Worm (Caenorhabditis elegans) whole organism, L4/young adult: ENCODE data around the gene cest-5.1.
A peak's percentile ranks its signal among the peaks of the same experiment; 100 is the strongest.
"Not testable (repeated sequence)": the region's sequence is repeated elsewhere in the genome, so short reads cannot be mapped to it uniquely, and the experiment has no call there.

Experiments used
- W03F9.2 ChIP-seq: fragments of 150-350 bp; optimal IDR thresholded peaks from 2 replicates; lab custom pipeline; 2014; ENCODE audit warnings: missing biosample characterization, missing genetic modification characterization
- dao-5 ChIP-seq: sonication (generic microtip); optimal IDR thresholded peaks from 2 replicates; lab custom pipeline; 2016; ENCODE audit warnings: missing genotype, missing genetic modification characterization, moderate library complexity, missing compliant biosample characterization
- him-1 ChIP-seq: sonication (generic microtip); optimal IDR thresholded peaks from 2 replicates; lab custom pipeline; 2016; ENCODE audit warnings: missing genotype, missing genetic modification reagents, missing genetic modification characterization, missing compliant biosample characterization

Gene cest-5.1

DNA sequence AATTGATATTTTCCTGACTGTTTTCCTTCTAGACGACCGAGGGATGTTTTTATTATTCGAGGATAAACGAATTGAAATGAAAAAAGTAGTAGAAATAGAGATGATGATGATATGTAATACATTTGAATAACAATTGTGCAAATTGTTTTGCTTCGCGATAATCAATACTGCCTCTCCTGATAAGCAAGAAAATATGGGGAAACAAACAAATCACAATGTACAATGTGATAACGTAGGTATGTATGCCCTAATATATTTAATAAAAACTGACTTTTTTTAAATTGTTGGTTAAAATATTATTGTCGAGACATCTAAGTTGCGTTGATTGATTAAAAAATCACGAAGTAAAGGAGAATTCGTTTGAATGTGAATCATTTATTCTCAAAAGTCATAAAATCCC, 3.8 kb downstream of the cest-5.1 start, which contains the start of gene cest-5.2:
TSS of gene cest-5.2 (minus strand) at position 128 of the 400 bp plus-strand sequence.
- TF ChIP-seq dao-5 (tag; lab: Kevin White, UChicago) (no peak), W03F9.2 (no peak), him-1 (tag; lab: Kevin White, UChicago) (no peak)

DNA sequence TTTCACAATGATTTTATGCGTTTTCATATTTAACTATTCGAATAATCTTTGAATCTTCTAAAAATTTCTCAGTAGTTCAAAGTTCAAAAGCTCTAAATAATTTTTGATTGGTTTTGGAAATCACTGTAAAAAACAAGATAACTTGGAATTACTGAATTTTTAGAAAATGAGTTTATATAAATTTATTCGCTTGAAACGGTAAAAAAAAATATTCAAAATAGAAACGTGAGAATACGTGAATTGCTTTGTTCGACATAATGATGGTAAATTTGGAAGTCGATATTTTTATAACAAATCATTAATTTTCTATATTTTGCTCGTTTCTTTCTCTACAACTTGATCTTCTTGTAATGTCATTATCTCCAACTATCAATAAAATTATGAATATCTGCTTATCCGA, 8.2 kb downstream of the cest-5.1 start, which contains the start of gene C01B10.44:
TSS of gene C01B10.44 (plus strand) at position 301 of the 400 bp plus-strand sequence.
- TF ChIP-seq W03F9.2: no peak
- no peak for TF ChIP-seq him-1 (tag; lab: Kevin White, UChicago)
- TF ChIP-seq dao-5 (tag; lab: Kevin White, UChicago): no peak

DNA sequence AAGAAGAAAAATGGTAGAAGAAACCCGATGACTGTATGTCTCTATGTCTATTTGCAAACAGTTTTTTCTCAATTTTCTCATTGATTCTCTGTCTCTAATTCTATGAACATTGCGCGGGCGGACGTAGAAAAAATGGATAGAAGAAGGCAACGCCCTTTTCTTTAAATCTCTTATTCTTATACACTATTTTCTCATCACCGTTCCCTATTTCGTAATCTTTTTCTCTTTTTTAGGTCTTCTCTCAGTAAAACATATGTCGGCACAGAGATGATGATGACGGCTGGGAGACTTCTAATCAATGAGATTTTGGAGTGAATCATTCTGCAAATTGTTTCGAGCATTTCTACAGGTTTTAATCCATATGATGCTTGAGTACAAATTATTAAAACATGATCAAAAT, 9.4 kb downstream of the cest-5.1 start:
- TF ChIP-seq W03F9.2: no peak
- TF ChIP-seq him-1 (tag; lab: Kevin White, UChicago): no peak

DNA sequence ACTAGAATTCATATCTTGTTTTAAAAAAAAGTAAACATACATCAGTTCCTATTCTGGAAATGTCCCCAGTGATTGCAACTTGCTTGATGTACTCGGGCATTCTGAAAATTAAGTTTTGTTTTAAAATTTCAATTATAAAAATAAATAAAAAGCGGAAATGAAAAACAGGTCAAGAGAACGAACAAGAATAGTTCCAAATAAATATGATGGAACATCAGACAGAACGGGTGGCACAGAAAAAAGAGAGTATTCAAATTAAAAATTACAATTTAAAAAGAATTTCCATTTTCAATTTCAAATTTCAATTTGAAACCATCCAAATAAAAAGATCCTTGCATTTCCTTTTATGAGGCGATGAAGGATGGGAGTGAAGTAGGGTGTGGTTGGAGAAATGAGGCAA, 10.3 kb downstream of the cest-5.1 start, which contains the start of gene C01B10.3:
TSS of gene C01B10.3 (minus strand) at position 101 of the 400 bp plus-strand sequence.
- TF ChIP-seq dao-5 (tag; lab: Kevin White, UChicago) (no peak), him-1 (tag; lab: Kevin White, UChicago) (no peak)

DNA sequence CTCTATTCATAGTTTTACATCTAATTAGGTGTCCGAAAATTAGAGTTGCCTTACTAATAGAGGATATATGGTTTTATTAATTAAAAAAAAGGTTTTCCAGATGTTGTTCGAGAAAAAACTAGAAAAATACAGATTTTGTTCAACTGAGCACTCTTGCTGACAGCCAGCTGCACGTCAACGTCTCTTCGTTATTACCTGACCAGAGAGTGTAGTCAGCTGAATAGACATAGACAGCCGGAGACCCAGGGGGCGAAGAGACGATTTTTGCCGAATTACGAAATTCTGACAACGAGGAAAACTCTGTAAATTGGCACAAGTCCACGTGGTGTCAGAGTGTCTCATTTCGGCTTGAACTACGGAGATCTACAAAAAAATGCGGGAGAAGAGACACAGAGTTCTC, 12.9 kb downstream of the cest-5.1 start:
- TF ChIP-seq dao-5 (tag; lab: Kevin White, UChicago) (no peak), W03F9.2 (peak; percentile 37), him-1 (tag; lab: Kevin White, UChicago) (no peak)

DNA sequence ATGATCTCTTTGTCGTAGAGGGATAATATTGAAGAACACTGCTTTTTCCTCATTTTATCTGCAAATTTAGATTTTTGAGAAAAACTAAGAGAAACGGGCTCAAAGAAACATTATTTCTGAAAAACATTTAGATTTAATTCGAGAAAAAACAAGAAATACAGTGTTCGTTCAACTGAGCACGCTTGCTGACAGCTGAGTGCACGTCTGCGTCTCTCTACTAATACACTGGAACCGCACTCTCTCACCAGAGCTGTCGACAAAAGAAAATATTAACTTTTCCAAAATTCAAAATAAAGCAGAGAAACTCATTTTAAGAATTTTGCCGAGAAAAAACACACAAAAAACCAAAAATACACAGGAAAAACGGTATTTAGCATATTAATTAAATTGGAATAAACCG, 18.3 kb downstream of the cest-5.1 start, which contains the start of gene drh-1:
TSS of gene drh-1 (minus strand) at position 58 of the 400 bp plus-strand sequence.
- TF ChIP-seq him-1 (tag; lab: Kevin White, UChicago) (no peak), W03F9.2 (peak; percentile 16)

DNA sequence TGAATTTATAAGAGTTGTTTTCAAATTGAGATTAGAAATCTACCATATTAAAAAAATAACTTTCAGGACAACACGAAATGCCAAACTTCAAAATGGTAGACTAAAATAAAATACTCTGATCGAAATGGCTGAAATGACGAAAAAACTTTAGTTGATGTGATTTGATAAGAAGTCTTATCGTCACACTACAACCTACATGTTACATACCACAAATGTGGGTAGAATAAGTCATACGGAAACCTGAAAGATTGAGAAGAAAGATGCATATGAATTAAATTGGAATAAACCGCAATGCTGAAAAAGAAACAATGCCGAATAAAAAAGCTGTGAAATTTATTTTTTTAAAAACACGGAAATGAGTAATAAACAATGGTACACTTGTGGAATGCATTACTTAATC, 24.5 kb downstream of the cest-5.1 start:
- TF ChIP-seq him-1 (tag; lab: Kevin White, UChicago) (no peak), dao-5 (tag; lab: Kevin White, UChicago) (no peak)

DNA sequence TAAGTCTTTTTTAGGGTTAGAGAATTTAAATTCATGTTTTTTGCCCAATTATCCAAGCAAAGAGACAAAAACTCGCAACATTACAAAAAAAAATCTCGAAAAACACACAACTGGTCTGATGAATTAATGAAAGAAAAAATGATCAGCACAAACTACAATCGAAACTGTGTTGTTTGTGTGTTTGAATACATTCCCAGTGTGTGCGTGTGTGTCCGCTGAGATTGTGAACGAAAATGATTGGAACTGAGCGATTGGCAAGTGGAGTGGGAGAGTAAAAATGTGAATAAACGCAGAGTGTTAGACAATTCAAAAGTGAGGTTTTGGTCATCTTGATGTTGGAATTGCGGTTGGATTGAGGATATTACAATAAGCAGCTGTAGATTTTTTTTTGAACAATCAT, 25.0 kb downstream of the cest-5.1 start:
- TF ChIP-seq him-1 (tag; lab: Kevin White, UChicago) (no peak), dao-5 (tag; lab: Kevin White, UChicago) (no peak), W03F9.2 (no peak)

DNA sequence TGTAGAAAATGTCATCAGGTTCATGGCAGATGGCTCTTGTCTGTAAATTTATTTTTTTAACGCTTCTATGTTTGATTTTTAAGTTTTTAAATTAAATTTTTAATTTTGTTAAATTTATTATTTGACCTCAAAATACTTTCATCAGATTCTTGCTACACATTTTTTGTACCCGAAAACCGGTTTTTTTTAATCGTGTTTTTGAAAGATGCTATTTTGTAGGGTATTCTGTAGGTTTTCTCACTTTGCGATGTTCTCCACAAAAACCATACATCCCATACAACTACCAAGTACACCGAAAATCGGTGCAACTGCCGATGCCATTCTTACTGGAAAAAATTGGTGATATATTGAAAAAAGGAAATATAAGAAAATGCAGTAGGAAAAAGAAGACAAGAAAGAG, 25.7 kb downstream of the cest-5.1 start, which contains the start of gene nstp-2:
TSS of gene nstp-2 (minus strand) at position 326 of the 400 bp plus-strand sequence.
- TF ChIP-seq dao-5 (tag; lab: Kevin White, UChicago): no peak
- TF ChIP-seq him-1 (tag; lab: Kevin White, UChicago): no peak
- TF ChIP-seq W03F9.2: no peak

DNA sequence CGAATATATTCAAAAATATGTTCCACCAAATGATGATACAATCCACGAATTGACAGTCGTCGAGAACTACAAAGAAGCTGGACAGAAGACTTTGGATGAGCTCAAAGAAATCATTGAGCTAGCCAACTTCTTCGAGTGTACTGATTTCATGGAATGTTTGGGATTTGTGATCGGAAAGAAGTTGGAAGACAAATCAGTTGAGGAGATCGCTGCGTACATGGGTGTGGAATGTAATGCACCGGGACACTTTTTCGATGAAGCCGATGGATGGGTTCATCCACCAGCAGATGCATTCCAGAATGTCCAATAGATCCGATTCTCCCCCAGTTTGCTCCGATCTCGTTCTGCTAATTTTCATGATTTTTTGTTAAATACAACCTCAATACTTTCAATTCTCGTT, 28.0 kb downstream of the cest-5.1 start:
- TF ChIP-seq him-1 (tag; lab: Kevin White, UChicago): no peak
- TF ChIP-seq W03F9.2: no peak
- no peak for TF ChIP-seq dao-5 (tag; lab: Kevin White, UChicago)

DNA sequence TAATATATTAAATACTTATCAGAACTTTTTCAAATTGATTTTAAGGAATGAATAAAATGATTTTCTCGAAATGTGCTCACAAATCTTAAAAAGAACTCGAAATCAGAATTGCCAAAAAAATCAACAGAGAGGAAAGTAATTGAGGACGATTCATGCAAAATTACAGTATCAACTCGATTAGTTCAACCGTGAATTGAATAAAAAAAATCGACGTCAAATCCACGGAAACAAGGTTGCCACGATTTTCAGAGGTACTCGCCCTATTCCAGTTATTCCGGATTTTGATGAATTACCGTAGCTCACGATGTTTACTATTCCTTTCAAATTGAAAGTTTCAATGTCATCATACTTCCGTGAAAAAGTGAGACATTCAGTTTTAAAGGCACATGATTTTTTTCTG, 29.2 kb downstream of the cest-5.1 start, which contains the start of gene F15B10.3:
TSS of gene F15B10.3 (plus strand) at position 301 of the 400 bp plus-strand sequence.
- TF ChIP-seq dao-5 (tag; lab: Kevin White, UChicago): no peak
- no peak for TF ChIP-seq W03F9.2
- no peak for TF ChIP-seq him-1 (tag; lab: Kevin White, UChicago)

DNA sequence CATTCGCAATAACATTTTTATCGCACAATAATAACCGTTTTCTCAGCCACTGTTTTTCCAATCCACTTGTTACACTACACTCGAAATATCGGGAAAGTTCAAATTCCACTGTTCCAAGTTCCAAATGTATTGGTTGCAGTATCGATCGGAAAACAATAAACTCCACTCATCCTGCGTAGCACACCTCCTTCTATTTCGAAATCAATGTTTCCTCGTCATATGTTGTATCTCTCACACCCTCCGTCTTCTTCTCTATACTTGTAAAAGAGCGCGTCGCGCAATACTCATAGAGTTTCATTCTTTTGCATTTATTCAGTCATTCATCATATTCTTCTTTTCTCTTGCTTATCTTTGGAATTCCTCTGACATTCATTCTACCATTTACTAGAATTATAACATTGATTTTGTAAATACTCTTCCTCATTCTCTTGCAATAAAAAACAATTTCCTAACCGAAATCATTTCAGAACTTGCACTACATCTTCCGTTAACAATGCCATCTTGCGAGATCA, 30.3 kb downstream of the cest-5.1 start, which contains the start of gene sup-36:
TSS of gene sup-36 (plus strand) at position 462 of the 512 bp plus-strand sequence.
- TF ChIP-seq him-1 (tag; lab: Kevin White, UChicago) (no peak), dao-5 (tag; lab: Kevin White, UChicago) (no peak), W03F9.2 (no peak)

DNA sequence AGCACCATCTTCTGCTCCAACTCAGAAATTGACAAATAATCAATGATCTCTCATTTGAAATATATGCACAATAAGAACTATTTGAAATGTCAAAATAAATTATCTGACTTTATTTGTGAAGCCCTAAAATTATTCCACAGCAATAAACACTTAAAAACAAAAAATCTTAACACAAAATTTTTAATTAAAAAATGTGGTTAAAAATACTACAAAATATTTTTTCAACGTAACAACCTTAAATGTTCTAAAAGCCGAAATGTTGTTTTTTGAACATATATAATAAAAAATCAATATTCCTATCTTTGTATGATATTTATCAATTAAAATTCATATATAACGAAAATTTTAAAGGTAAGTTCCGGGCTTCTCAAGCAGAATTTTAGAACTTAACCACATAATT, 32.1 kb downstream of the cest-5.1 start, which contains the start of gene F38A5.8:
TSS of gene F38A5.8 (plus strand) at position 301 of the 400 bp plus-strand sequence.
- TF ChIP-seq him-1 (tag; lab: Kevin White, UChicago) (no peak), W03F9.2 (no peak), dao-5 (tag; lab: Kevin White, UChicago) (no peak)

DNA sequence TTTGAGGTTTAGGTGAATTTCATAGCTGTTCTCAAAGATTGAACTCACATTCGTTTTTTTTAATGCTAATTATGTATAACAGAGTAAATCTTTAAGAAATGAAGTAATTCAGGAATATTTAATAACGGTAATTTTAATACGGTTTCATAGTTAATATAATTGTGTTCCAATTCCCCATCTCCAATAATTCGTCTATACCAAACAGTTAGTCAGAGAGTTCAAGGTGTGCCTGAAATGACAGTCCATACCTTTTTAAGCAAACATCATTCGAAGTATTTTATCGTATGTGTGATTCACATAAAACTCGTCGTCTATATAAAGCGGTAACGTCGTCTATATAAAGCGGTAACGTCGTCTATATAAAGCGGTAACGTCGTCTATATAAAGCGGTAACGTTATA, 32.8 kb downstream of the cest-5.1 start, which contains the start of gene nspb-5:
TSS of gene nspb-5 (plus strand) at position 301 of the 400 bp plus-strand sequence.
- not testable (repeated sequence) for TF ChIP-seq him-1 (tag; lab: Kevin White, UChicago); dao-5 (tag; lab: Kevin White, UChicago); W03F9.2

DNA sequence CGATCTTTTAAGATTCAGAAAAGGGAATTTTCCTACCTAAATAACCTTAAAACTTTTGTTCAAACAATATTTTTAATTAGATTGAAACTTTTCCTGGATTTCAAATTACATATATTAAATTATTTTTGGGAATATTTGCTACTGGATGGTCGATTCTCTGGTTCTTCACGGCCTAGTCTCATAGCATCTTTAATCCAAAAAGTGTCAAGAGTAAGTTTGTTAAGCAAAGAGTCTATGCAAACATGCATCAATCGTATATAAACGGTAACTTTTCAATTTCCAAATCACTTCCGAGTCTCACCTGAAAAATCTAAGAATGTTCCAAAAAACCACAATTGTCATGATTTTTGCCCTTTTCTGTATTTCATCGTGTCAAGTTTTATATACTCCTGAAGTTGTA, 33.6 kb downstream of the cest-5.1 start, which contains the start of gene nspb-4:
TSS of gene nspb-4 (plus strand) at position 301 of the 400 bp plus-strand sequence.
- TF ChIP-seq him-1 (tag; lab: Kevin White, UChicago); dao-5 (tag; lab: Kevin White, UChicago); W03F9.2: not testable (repeated sequence)
